Worm (Caenorhabditis elegans): Measurements from ENCODE around the gene C49G7.12.

DNA sequence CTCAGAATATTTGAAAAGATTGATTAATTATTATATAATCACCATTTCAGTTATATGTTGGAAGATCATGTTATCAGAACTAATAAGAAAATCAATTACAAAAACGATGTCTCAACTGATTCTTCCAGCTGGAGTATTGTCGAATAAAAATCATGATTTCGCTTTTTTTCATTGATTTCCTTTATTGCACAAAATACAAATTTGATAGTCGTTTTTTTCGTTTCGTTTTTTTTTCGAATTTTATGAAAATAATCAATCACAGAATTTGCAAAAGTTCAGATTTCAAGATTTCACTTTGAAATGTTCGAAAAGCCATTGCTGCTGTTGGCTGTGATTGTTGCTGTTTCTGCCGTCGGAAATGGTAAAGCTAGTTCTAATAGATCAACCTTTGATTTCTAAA, 2.4 kb upstream of the C49G7.12 start, which contains the start of gene C49G7.13:
- no peak for TF ChIP-seq nhr-76 (tag; optimal IDR thresholded peaks at IDR 0.05)
- no peak for TF ChIP-seq daf-8 (GFP tag; IDR thresholded peaks at IDR 0.05)
- no peak for TF ChIP-seq egl-27 (tag; optimal IDR thresholded peaks at IDR 0.05)
- TF ChIP-seq nhr-77 (tag; optimal IDR thresholded peaks at IDR 0.05), result no peak
- no peak for TF ChIP-seq nhr-237 (tag; optimal IDR thresholded peaks at IDR 0.05)
- no peak for TF ChIP-seq Y105C5A.15 (GFP tag; IDR thresholded peaks at IDR 0.05)
- TF ChIP-seq lin-29 (GFP tag; IDR thresholded peaks at IDR 0.05), result no peak
- no peak for TF ChIP-seq fos-1 (tag; optimal IDR thresholded peaks at IDR 0.05)

Data from whole organism, L4 larva.